Fruit fly (Drosophila melanogaster): ENCODE measurements around the gene CG14879.

- no peak for TF ChIP-seq CG12605 (GFP tag; IDR thresholded peaks at IDR 0.05)
- TF ChIP-seq Pif1A (GFP tag; optimal IDR thresholded peaks at IDR 0.05): no peak
These were observed 11.0 kb upstream of the CG14879 start, which contains the start of gene CG42446 for dm6 chr3R:16360008-16360407.
